Worm (Caenorhabditis elegans): Measurements from ENCODE around the gene K06H7.2.

The K06H7.2 gene

ce11 chrIII:8100960-8101359 is 7.6 kb downstream of the K06H7.2 start, which contains the start of gene plk-1 (continued):
- peak; percentile 84 for TF ChIP-seq B0019.2 (GFP tag; conservative IDR thresholded peaks at IDR 0.05)
- peak in 2 of 3 experiments; percentile 46 to 52 for TF ChIP-seq lin-35 (GFP tag; optimal IDR thresholded peaks at IDR 0.05)
- TF ChIP-seq mcd-1 (GFP tag; IDR thresholded peaks at IDR 0.05), result peak; percentile 54
- peak; percentile 8 for TF ChIP-seq ztf-18 (tag; optimal IDR thresholded peaks at IDR 0.05)
- peak; percentile 54 for TF ChIP-seq attf-3 (GFP tag; conservative IDR thresholded peaks at IDR 0.05)
- TF ChIP-seq egl-44 (GFP tag; IDR thresholded peaks at IDR 0.05), result no peak
- TF ChIP-seq lin-40 (tag; optimal IDR thresholded peaks at IDR 0.05), result no peak
- TF ChIP-seq xnd-1 (tag; optimal IDR thresholded peaks at IDR 0.05), result peak; percentile 82
- TF ChIP-seq F33H1.4 (GFP tag; IDR thresholded peaks at IDR 0.05), result peak; percentile 95
- TF ChIP-seq lsy-27 (tag; optimal IDR thresholded peaks at IDR 0.05; ENCODE audit: borderline replicate concordance, insufficient read depth), result no peak
- peak; percentile 55; the same call in 1 of the 2 replicates for TF ChIP-seq Y95B8A.8 (GFP tag; IDR thresholded peaks at IDR 0.05)

DNA sequence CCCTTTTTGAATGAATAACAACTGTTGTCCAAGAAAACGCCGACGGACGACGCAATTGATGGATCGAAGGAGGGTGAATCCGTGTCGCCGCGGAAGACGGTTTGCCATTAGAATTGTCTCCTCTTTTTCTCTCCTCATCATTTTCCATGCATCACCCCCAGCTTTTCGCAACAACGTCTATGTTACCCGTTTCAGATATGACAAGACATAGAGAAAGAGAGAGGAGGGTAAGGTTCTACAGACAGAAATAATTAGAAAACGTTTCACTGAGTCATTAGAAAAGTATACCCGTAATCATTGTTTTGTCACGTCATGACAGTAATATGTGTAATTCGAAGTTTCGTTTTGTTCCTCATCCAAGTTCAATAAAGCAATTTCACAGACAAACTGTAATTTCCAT is 12.4 kb downstream of the K06H7.2 start:
- TF ChIP-seq dpl-1 (GFP tag; optimal IDR thresholded peaks at IDR 0.05), result no peak

DNA sequence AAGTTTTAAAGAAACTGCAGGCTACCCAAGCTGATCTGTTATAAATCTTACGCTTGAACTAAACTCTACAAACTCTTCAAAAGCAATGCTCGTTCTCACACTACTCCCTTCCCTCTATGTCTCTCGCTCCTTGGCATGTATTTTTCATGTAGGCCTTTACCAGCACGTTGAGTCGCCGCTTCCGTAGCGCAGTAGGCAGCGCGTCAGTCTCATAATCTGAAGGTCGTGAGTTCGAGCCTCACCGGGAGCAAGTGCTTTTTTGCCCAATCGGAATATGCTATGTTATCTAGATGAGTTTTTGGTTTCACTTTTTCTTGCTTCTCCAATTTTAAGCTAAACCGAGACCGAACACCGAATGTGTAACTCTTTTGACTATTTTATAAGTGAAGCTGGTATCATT is 13.1 kb downstream of the K06H7.2 start:
- TF ChIP-seq F39B2.1 (GFP tag; IDR thresholded peaks at IDR 0.05) (no peak), chd-7 (tag; optimal IDR thresholded peaks at IDR 0.05) (peak; percentile 35), lsl-1 (GFP tag; optimal IDR thresholded peaks at IDR 0.05) (peak; percentile 7), attf-6 (GFP tag; IDR thresholded peaks at IDR 0.05) (no peak), cebp-1 (GFP tag; IDR thresholded peaks at IDR 0.05) (no peak), cebp-1 (tag; optimal IDR thresholded peaks at IDR 0.05) (peak; percentile 53), repo-1 (tag; optimal IDR thresholded peaks at IDR 0.05) (no peak), B0336.3 (GFP tag; IDR thresholded peaks at IDR 0.05) (no peak), ztf-28 (GFP tag; IDR thresholded peaks at IDR 0.05) (peak; percentile 74; the same call in 1 of the 2 replicates), lin-35 (GFP tag; optimal IDR thresholded peaks at IDR 0.05) (no peak), K11D2.4 (GFP tag; IDR thresholded peaks at IDR 0.05) (no peak), nfyb-1 (GFP tag; IDR thresholded peaks at IDR 0.05) (peak; percentile 65; the same call in 1 of the 2 replicates), nfya-1 (tag; optimal IDR thresholded peaks at IDR 0.05; ENCODE audit: borderline replicate concordance, insufficient read depth) (no peak), sdz-38 (tag; optimal IDR thresholded peaks at IDR 0.05) (no peak), K12H6.12 (tag; optimal IDR thresholded peaks at IDR 0.05) (no peak), somi-1 (GFP tag; optimal IDR thresholded peaks at IDR 0.05) (no peak), lin-54 (GFP tag; optimal IDR thresholded peaks at IDR 0.05) (peak; percentile 31), ztf-22 (GFP tag; optimal IDR thresholded peaks at IDR 0.05) (no peak), bed-1 (GFP tag; IDR thresholded peaks at IDR 0.05) (0 out of 2 replicates have a peak, but pooled peaks have one; percentile 22), F33H1.4 (GFP tag; IDR thresholded peaks at IDR 0.05) (0 out of 2 replicates have a peak, but pooled peaks have one; percentile 14), akir-1 (GFP tag; optimal IDR thresholded peaks at IDR 0.05) (no peak), pha-4 (tag; optimal IDR thresholded peaks at IDR 0.05) (no peak), mes-4 (tag; optimal IDR thresholded peaks at IDR 0.05) (no peak), ama-1 (optimal IDR thresholded peaks at IDR 0.05) (no peak), ama-1 (GFP tag; optimal IDR thresholded peaks at IDR 0.05) (peak in 1 of 2 experiments; percentile 57), ZK185.1 (tag; optimal IDR thresholded peaks at IDR 0.05; ENCODE audit: poor library complexity, severe bottlenecking) (peak; percentile 70), aptf-2 (GFP tag; conservative IDR thresholded peaks at IDR 0.05) (0 out of 2 replicates have a peak, but pooled peaks have one; percentile 33), zim-3 (tag; optimal IDR thresholded peaks at IDR 0.05) (peak; percentile 45), hlh-26 (GFP tag; conservative IDR thresholded peaks at IDR 0.05) (no peak), F22D6.2 (tag; optimal IDR thresholded peaks at IDR 0.05) (no peak), ztf-3 (GFP tag; optimal IDR thresholded peaks at IDR 0.05) (no peak), madf-3 (GFP tag; IDR thresholded peaks at IDR 0.05) (no peak), rpc-1 (optimal IDR thresholded peaks at IDR 0.05) (peak; percentile 71), rpc-1 (tag; optimal IDR thresholded peaks at IDR 0.05) (peak; percentile 82), zfh-2 (GFP tag; conservative IDR thresholded peaks at IDR 0.05) (no peak), F52B5.7 (tag; optimal IDR thresholded peaks at IDR 0.05) (peak; percentile 2)

Data from whole organism, young adult.